Fruit fly (Drosophila melanogaster) S2 (cell line): ENCODE measurements around the gene CG6052.

Experiments used
- CG8478 ChIP-seq: fragments of >200 bp; optimal IDR thresholded peaks from 2 replicates; lab custom pipeline; 2018
- CTCF ChIP-seq, 2 experiments: fragments of >200 bp; optimal IDR thresholded peaks; 2 replicates each; lab custom pipeline; 2018

The CG6052 gene

dm6 chr3L:17729278-17729677 is at the start of gene CG6052:
Gene CG6052 (minus strand): TSS chr3L:17729378.
- no peak for TF ChIP-seq CG8478 (lab: Kevin White, UChicago)
- no peak for TF ChIP-seq CTCF (optimal IDR thresholded peaks at IDR 0.05; lab: Kevin White, UChicago)

- TF ChIP-seq CG8478 (lab: Kevin White, UChicago) (no peak), CTCF (optimal IDR thresholded peaks at IDR 0.05; lab: Kevin White, UChicago) (peak in 1 of 2 experiments; percentile 17)
Measured at dm6 chr3L:17763987-17764386, 34.8 kb upstream of the CG6052 start, which contains the start of the genes Adgf-A and Adgf-A2. Gene Adgf-A (minus strand): TSS chr3L:17764158. Gene Adgf-A2 (minus strand): TSS chr3L:17764158.

DNA sequence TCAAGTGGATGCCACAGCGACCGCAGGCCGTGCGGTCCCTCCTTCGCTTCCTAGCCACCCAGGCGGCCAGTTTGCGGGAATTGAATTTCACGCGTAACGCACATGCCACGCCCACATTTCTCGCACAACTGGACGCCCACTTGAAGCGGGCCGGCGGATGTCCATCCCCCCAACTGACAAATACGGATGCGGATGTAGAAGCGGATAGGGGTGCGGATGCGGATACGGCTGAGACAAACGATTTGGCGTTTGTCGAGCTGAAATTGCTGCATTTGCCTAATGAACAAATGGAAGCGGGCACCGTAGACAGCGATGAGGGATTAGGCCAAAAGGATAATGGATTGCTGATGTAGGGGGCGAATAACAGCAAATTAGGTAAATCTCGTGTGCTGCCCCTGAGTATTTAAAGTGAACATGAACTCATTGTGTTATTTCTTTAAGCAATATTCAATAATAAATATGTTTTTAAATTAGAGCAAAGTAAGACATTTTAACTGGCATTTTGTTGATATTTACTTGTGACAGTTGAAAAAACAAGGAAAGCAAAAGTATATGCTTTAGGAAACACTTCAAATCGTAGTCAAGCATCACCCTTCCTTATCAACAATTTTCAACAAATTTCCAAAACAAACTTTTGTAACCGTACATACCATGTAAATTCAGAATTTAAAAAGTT is 30.0 kb upstream of the CG6052 start, which contains the start of gene CG32181:
CG32181 (plus strand) TSS at position 626 of the 676 bp plus-strand sequence.
- TF ChIP-seq CTCF (optimal IDR thresholded peaks at IDR 0.05; lab: Kevin White, UChicago) (no peak), CG8478 (lab: Kevin White, UChicago) (no peak)

DNA sequence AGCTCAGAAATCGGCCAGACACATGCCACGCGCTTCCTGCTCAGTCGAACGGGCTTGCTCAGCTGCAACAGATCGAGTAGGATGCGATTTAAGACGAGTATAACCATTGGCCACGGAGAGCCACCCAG is 28.8 kb upstream of the CG6052 start, which contains the start of gene CG32182:
CG32182 (plus strand) TSS at position 29 of the 128 bp plus-strand sequence.
- TF ChIP-seq CTCF (optimal IDR thresholded peaks at IDR 0.05; lab: Kevin White, UChicago) (no peak), CG8478 (lab: Kevin White, UChicago) (no peak)

- TF ChIP-seq CG8478 (lab: Kevin White, UChicago), result no peak
- TF ChIP-seq CTCF (optimal IDR thresholded peaks at IDR 0.05; lab: Kevin White, UChicago), result no peak
Measured at dm6 chr3L:17757156-17758083, 28.2 kb upstream of the CG6052 start.

DNA sequence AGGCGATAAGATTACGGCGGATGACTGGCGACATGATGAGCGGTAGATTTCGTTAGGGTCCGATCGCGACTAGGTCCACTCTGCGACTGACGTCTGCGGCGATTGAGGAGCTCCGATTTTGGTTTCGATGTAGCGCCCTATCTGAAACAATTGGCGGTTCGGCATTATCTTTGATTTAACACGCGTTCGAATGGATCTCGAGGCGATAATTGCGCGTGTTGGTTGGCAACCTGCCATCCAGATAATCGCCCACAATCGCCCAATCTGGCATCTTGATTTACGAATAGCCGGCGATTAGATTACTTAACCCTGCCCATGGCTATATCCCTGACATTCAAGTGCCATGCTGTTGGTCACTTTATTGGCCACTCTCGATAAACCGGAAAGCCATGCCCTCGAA is 25.1 kb upstream of the CG6052 start:
- TF ChIP-seq CTCF (optimal IDR thresholded peaks at IDR 0.05; lab: Kevin White, UChicago) (no peak), CG8478 (lab: Kevin White, UChicago) (no peak)

dm6 chr3L:17750488-17750887 is 21.3 kb upstream of the CG6052 start, which contains the start of gene Adgf-B:
Gene Adgf-B (minus strand): TSS chr3L:17750588.
- no peak for TF ChIP-seq CG8478 (lab: Kevin White, UChicago)
- TF ChIP-seq CTCF (optimal IDR thresholded peaks at IDR 0.05; lab: Kevin White, UChicago), result no peak

DNA sequence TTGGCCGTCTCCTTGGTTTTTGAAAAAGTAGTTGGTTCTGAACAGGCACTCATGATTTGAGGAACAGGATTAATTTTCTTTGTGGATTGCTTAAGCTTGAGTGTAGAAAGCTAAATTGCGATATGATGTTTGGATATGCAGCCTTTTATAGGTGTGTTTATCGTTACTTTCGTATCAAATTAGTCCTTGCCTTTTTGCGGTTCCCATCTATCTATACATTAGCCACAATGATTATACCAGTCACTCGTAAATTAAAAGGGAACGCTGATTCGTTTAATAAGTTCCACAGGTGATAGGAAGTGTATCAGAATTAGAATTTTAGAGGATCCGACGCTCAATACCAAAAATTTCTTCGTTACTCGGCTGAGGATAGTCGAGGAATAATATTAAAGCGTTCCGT is 17.6 kb upstream of the CG6052 start, which contains the start of gene CG6034:
CG6034 (minus strand) TSS at position 101 of the 400 bp plus-strand sequence.
- TF ChIP-seq CTCF (optimal IDR thresholded peaks at IDR 0.05; lab: Kevin White, UChicago) (no peak), CG8478 (lab: Kevin White, UChicago) (no peak)

dm6 chr3L:17742531-17742930 is 13.4 kb upstream of the CG6052 start:
- TF ChIP-seq CTCF (optimal IDR thresholded peaks at IDR 0.05; lab: Kevin White, UChicago) (no peak), CG8478 (lab: Kevin White, UChicago) (no peak)

dm6 chr3L:17740471-17740870 is 11.3 kb upstream of the CG6052 start, which contains the start of gene CG7460:
Gene CG7460 (plus strand): TSS chr3L:17740540.
- no peak for TF ChIP-seq CG8478 (lab: Kevin White, UChicago)
- TF ChIP-seq CTCF (optimal IDR thresholded peaks at IDR 0.05; lab: Kevin White, UChicago), result no peak

DNA sequence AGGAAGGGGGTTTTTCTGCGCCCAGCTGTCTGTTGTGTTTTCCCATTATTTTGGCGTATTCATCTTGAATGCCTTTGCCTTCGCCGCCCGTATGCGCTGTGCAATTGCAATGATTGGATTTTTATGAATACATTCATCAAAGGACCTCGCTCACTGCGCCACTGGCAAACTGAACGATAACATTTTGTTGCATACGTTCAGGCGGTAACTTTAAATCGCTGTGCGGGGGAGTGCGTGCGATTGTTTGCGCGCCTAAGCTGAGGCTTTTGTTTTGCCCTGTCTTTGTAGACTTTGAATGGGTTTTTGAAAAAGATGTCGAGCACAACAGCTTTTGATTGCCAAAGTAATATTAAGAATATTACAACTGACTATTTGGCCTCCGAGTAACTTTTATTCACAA is 10.4 kb upstream of the CG6052 start:
- TF ChIP-seq CG8478 (lab: Kevin White, UChicago) (no peak), CTCF (optimal IDR thresholded peaks at IDR 0.05; lab: Kevin White, UChicago) (peak; percentile 13 to 14)

- TF ChIP-seq CG8478 (lab: Kevin White, UChicago) (no peak), CTCF (optimal IDR thresholded peaks at IDR 0.05; lab: Kevin White, UChicago) (no peak)
Measured at dm6 chr3L:17719754-17720153, 9.4 kb downstream of the CG6052 start, which contains the start of gene CheB74a. Gene CheB74a (minus strand): TSS chr3L:17719854.

dm6 chr3L:17689579-17690191 is 39.5 kb downstream of the CG6052 start, which contains the start of gene Ccn:
Gene Ccn (plus strand): TSS chr3L:17690015.
- TF ChIP-seq CTCF (optimal IDR thresholded peaks at IDR 0.05; lab: Kevin White, UChicago) (no peak), CG8478 (lab: Kevin White, UChicago) (no peak)
